Fruit fly (Drosophila melanogaster): ENCODE results near the gene Pomp.
A peak's percentile ranks its signal among the peaks of the same experiment; 100 is the strongest.

Gene Pomp

dm6 chr2L:20761951-20762538 is 25.4 kb upstream of the Pomp start (continued):
- TF ChIP-seq esg (GFP tag; conservative IDR thresholded peaks at IDR 0.05) (peak; percentile 46), CG11093 (GFP tag; IDR thresholded peaks at IDR 0.05) (no peak), lilli (GFP tag; optimal IDR thresholded peaks at IDR 0.05) (peak; percentile 23), CG12744 (GFP tag; optimal IDR thresholded peaks at IDR 0.05) (no peak), B-H2 (GFP tag; optimal IDR thresholded peaks at IDR 0.05) (no peak), CG14860 (GFP tag; IDR thresholded peaks at IDR 0.05; ENCODE audit: partially characterized antibody) (no peak), CG16863 (GFP tag; optimal IDR thresholded peaks at IDR 0.05) (no peak), Max (GFP tag; optimal IDR thresholded peaks at IDR 0.05) (peak; percentile 36), otp (GFP tag; IDR thresholded peaks at IDR 0.05) (no peak), CG9609 (GFP tag; optimal IDR thresholded peaks at IDR 0.05) (no peak), cas (GFP tag; IDR thresholded peaks at IDR 0.05) (no peak), CG4707 (GFP tag; optimal IDR thresholded peaks at IDR 0.05) (no peak), slp2 (GFP tag; optimal IDR thresholded peaks at IDR 0.05) (no peak), Nf-YA (GFP tag; IDR thresholded peaks at IDR 0.05) (no peak), CG17186 (GFP tag; optimal IDR thresholded peaks at IDR 0.05) (no peak), salm (tag; optimal IDR thresholded peaks at IDR 0.05) (no peak), Asciz (GFP tag; optimal IDR thresholded peaks at IDR 0.05) (no peak), CG13296 (GFP tag; optimal IDR thresholded peaks at IDR 0.05) (peak; percentile 3), unc-4 (GFP tag; IDR thresholded peaks at IDR 0.05; ENCODE audit: partially characterized antibody) (no peak), dmrt99B (tag; optimal IDR thresholded peaks at IDR 0.05) (peak; percentile 70), eyg (GFP tag; optimal IDR thresholded peaks at IDR 0.05) (no peak), oc (tag; optimal IDR thresholded peaks at IDR 0.05) (no peak), PHDP (tag; optimal IDR thresholded peaks at IDR 0.05) (peak; percentile 46), CG13775 (GFP tag; optimal IDR thresholded peaks at IDR 0.05) (peak; percentile 37), sd (tag; optimal IDR thresholded peaks at IDR 0.05) (no peak), Vsx1 (GFP tag; optimal IDR thresholded peaks at IDR 0.05) (no peak), CG34224 (GFP tag; IDR thresholded peaks at IDR 0.05; ENCODE audit: partially characterized antibody) (no peak), CG2199 (GFP tag; IDR thresholded peaks at IDR 0.05) (no peak), cg (GFP tag; optimal IDR thresholded peaks at IDR 0.05) (no peak), trem (tag; optimal IDR thresholded peaks at IDR 0.05) (peak; percentile 44), Ptx1 (GFP tag; IDR thresholded peaks at IDR 0.05) (peak; percentile 65), mld (GFP tag; IDR thresholded peaks at IDR 0.05; ENCODE audit: partially characterized antibody) (no peak), cato (GFP tag; optimal IDR thresholded peaks at IDR 0.05; ENCODE audit: borderline replicate concordance) (no peak), CG7271 (tag; optimal IDR thresholded peaks at IDR 0.05) (peak; percentile 50), pan (optimal IDR thresholded peaks at IDR 0.05) (no peak), pan (GFP tag; optimal IDR thresholded peaks at IDR 0.05 in 1 of 2, IDR thresholded peaks at IDR 0.05 in 1 of 2) (peak in 1 of 2 experiments; percentile 48), CG11085 (GFP tag; IDR thresholded peaks at IDR 0.05) (no peak), CG34376 (GFP tag; optimal IDR thresholded peaks at IDR 0.05) (no peak), CG17328 (GFP tag; IDR thresholded peaks at IDR 0.05) (peak; percentile 45; the same call in 1 of the 2 replicates), bsh (GFP tag; optimal IDR thresholded peaks at IDR 0.05) (peak; percentile 13 to 67), gfzf (GFP tag; optimal IDR thresholded peaks at IDR 0.05) (no peak), peb (GFP tag; IDR thresholded peaks at IDR 0.05) (no peak), Poxn (GFP tag; IDR thresholded peaks at IDR 0.05) (no peak), p53 (GFP tag; optimal IDR thresholded peaks at IDR 0.05) (no peak), CG18599 (GFP tag; optimal IDR thresholded peaks at IDR 0.05) (peak; percentile 43), tll (GFP tag; optimal IDR thresholded peaks at IDR 0.05) (no peak), CG3838 (GFP tag; optimal IDR thresholded peaks at IDR 0.05) (no peak), CG10267 (tag; optimal IDR thresholded peaks at IDR 0.05) (peak; percentile 36), Atf6 (GFP tag; IDR thresholded peaks at IDR 0.05) (0 out of 2 replicates have a peak, but pooled peaks have one; percentile 33), dati (GFP tag; IDR thresholded peaks at IDR 0.05) (no peak)
